Worm (Caenorhabditis elegans): Measurements from ENCODE around the gene srz-78.
A peak's percentile ranks its signal among the peaks of the same experiment; 100 is the strongest.

srz-78 gene

DNA sequence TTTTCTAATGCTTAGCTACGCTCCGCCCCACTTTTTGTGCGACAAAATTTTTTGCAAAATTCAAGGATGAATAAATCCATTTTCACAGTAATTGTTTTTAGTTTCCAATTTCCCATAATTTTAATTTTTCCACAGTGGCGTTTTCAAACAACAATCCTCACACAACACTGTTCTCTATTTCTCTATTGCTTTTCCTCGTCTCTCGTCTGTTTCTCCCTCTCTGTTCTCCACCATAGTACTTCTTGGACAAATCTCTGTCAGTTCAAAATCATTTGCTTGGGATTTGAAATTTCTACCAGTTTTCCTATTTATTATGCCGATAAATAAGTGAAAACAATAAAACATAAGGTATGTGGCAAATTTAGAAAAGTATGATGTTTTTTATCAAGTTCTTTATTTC, 28.3 kb upstream of the srz-78 start, which contains the start of gene F58E2.4:
Gene F58E2.4 (plus strand): TSS at position 134 of the 400 bp plus-strand sequence.
- peak; percentile 67; the same call in 1 of the 2 replicates for TF ChIP-seq hmg-1.2 (GFP tag; IDR thresholded peaks at IDR 0.05)
- no peak for TF ChIP-seq sptf-2 (GFP tag; optimal IDR thresholded peaks at IDR 0.05)

DNA sequence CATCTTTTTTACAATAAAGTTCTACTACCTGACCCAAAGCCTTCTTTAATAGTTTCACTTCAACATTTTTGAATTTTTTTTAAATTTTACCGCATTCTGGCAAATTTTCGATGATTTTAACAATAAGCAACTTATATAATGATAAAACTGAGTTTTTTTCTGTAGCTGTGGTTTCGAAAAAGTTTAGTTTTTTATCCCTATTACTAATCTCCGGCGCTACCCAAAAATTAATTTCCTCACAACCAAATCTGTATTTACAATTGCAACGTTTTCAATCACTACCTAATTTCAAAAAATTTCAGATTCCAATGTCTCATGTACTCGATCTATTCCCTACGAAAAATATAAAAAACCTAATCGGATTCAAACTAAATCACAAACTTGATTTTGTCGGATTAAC, 24.4 kb upstream of the srz-78 start, which contains the start of gene F58E2.3:
Gene F58E2.3 (plus strand): TSS at position 301 of the 400 bp plus-strand sequence.
- TF ChIP-seq hmg-20 (GFP tag; IDR thresholded peaks at IDR 0.05) (no peak), bed-1 (GFP tag; IDR thresholded peaks at IDR 0.05) (no peak), dpff-1 (tag; optimal IDR thresholded peaks at IDR 0.05) (no peak), F22D6.2 (tag; optimal IDR thresholded peaks at IDR 0.05) (no peak), ztf-26 (tag; optimal IDR thresholded peaks at IDR 0.05) (no peak), Y79H2A.3 (GFP tag; conservative IDR thresholded peaks at IDR 0.05) (no peak), B0336.3 (GFP tag; IDR thresholded peaks at IDR 0.05) (no peak), Y67H2A.10 (GFP tag; conservative IDR thresholded peaks at IDR 0.05) (no peak), tlf-1 (GFP tag; optimal IDR thresholded peaks at IDR 0.05) (no peak), nhr-120 (GFP tag; IDR thresholded peaks at IDR 0.05) (no peak), snpc-4 (GFP tag; optimal IDR thresholded peaks at IDR 0.05) (no peak), snpc-4 (tag; optimal IDR thresholded peaks at IDR 0.05) (no peak), mes-4 (tag; optimal IDR thresholded peaks at IDR 0.05) (no peak), ztf-18 (tag; optimal IDR thresholded peaks at IDR 0.05) (no peak)

DNA sequence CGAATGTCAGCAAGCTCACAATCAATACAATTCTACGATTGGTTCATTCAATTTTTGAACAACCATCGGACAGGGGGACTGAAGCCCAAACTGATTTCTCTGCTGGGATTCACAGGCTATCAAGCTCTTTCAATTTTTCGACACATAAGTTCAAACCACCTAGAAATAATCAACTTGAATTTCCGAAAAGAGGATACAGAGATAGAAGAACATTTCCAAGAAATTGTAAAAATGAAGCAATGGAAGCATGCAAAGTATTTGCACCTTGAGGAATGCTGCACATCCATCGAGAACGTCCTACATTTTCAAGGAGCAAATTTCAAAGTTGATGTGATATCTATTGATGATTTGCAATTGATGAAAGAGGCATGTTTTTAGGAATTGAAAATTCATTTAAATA, 23.8 kb upstream of the srz-78 start:
- TF ChIP-seq dpl-1 (GFP tag; optimal IDR thresholded peaks at IDR 0.05) (no peak), hmg-1.2 (GFP tag; IDR thresholded peaks at IDR 0.05) (no peak), somi-1 (GFP tag; optimal IDR thresholded peaks at IDR 0.05) (no peak), hmg-20 (GFP tag; IDR thresholded peaks at IDR 0.05) (no peak), B0261.1 (tag; optimal IDR thresholded peaks at IDR 0.05) (no peak), let-607 (tag; optimal IDR thresholded peaks at IDR 0.05) (no peak), K12H6.12 (tag; optimal IDR thresholded peaks at IDR 0.05) (no peak), ztf-25 (GFP tag; IDR thresholded peaks at IDR 0.05) (no peak), ceh-91 (GFP tag; IDR thresholded peaks at IDR 0.05) (no peak)

DNA sequence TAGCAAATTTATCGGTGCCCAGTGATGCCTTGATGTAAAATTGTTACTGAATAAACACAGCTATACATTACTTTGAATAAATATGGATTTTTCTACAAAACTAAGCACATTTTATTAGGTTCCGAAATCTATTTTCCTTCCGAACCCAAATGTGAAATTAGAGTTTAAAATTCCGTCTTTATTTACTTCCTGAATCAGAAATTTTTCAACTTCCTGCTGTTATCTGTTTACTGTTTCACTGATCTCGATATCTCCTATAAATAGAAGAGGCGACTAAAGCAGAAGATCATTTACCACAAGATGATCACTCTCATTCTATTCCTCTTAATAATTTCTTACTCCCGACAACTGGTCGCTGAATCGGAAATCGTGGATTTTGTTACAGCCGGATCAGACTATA, 21.8 kb upstream of the srz-78 start, which contains the start of gene F58E2.2:
Gene F58E2.2 (plus strand): TSS at position 301 of the 400 bp plus-strand sequence.
- TF ChIP-seq repo-1 (tag; optimal IDR thresholded peaks at IDR 0.05): no peak
- no peak for TF ChIP-seq rpc-1 (optimal IDR thresholded peaks at IDR 0.05)
- no peak for TF ChIP-seq rpc-1 (tag; optimal IDR thresholded peaks at IDR 0.05)
- no peak for TF ChIP-seq B0035.1 (tag; optimal IDR thresholded peaks at IDR 0.05)
- TF ChIP-seq athp-1 (tag; optimal IDR thresholded peaks at IDR 0.05): no peak
- TF ChIP-seq let-526 (GFP tag; IDR thresholded peaks at IDR 0.05): no peak
- no peak for TF ChIP-seq F55B11.4 (tag; optimal IDR thresholded peaks at IDR 0.05; ENCODE audit: borderline replicate concordance, insufficient read depth)
- no peak for TF ChIP-seq hlh-26 (GFP tag; conservative IDR thresholded peaks at IDR 0.05)

DNA sequence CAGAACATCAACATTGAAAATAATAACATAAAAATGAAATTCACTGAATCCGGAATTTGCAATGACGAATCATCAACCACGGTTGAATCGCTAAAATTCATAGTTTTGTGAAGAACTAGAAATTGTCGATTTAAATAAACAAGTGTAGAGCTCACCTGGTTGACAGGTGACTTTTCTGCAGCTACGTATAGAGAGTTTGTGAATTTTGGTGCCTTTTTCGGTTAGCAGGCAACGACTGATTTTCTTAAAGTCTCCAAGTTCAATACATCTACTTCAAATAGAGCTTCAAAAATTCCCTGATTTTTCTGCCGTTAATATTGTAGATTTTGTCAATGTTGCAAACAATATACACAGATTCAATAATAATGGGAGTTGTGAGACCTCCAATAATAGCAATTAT, 14.5 kb upstream of the srz-78 start, which contains the start of gene srz-69:
Gene srz-69 (minus strand): TSS at position 101 of the 400 bp plus-strand sequence.
- TF ChIP-seq mes-4 (tag; optimal IDR thresholded peaks at IDR 0.05): no peak
- no peak for TF ChIP-seq die-1 (tag; optimal IDR thresholded peaks at IDR 0.05)
- TF ChIP-seq bed-2 (GFP tag; IDR thresholded peaks at IDR 0.05): no peak
- no peak for TF ChIP-seq atf-7 (tag; optimal IDR thresholded peaks at IDR 0.05)

Measured in whole organism, young adult.